Fruit fly (Drosophila melanogaster): ENCODE measurements around the gene nsl1.
A peak's percentile ranks its signal among the peaks of the same experiment; 100 is the strongest.

Gene nsl1

dm6 chr3R:15832525-15832924 is 38.9 kb downstream of the nsl1 start, which contains the start of gene rec (continued):
- no peak for TF ChIP-seq CG3838 (GFP tag; optimal IDR thresholded peaks at IDR 0.05)
- peak; percentile 17 for TF ChIP-seq sens (GFP tag)
- no peak for TF ChIP-seq CG4328 (GFP tag; optimal IDR thresholded peaks at IDR 0.05)
- no peak for TF ChIP-seq CG8924 (tag; optimal IDR thresholded peaks at IDR 0.05)
- TF ChIP-seq Awh (GFP tag; IDR thresholded peaks at IDR 0.05) = no peak
- TF ChIP-seq Sin3A (optimal IDR thresholded peaks at IDR 0.05) = peak; percentile 17
- TF ChIP-seq Doc3 (GFP tag; IDR thresholded peaks at IDR 0.05; ENCODE audit: partially characterized antibody) = peak; percentile 52; the same call in 1 of the 3 replicates
- TF ChIP-seq MBD-R2 (GFP tag; IDR thresholded peaks at IDR 0.05) = peak; percentile 33
- no peak for TF ChIP-seq CG11093 (GFP tag; IDR thresholded peaks at IDR 0.05)
- peak; percentile 74 for TF ChIP-seq CG13287 (GFP tag; IDR thresholded peaks at IDR 0.05; ENCODE audit: partially characterized antibody)
- TF ChIP-seq CG2129 (GFP tag; IDR thresholded peaks at IDR 0.05; ENCODE audit: partially characterized antibody) = peak; percentile 17; the same call in 1 of the 2 replicates
- no peak for TF ChIP-seq CG2875 (GFP tag; optimal IDR thresholded peaks at IDR 0.05)
- TF ChIP-seq hbn (GFP tag; IDR thresholded peaks at IDR 0.05; ENCODE audit: partially characterized antibody) = peak; percentile 31; the same call in 1 of the 2 replicates
- peak; percentile 66; the same call in 2 of the 3 replicates for TF ChIP-seq knrl (GFP tag; IDR thresholded peaks at IDR 0.05; ENCODE audit: partially characterized antibody)
- TF ChIP-seq Oaz (GFP tag; IDR thresholded peaks at IDR 0.05) = no peak
- TF ChIP-seq Dp (GFP tag; optimal IDR thresholded peaks at IDR 0.05) = peak; percentile 54
- TF ChIP-seq CG14860 (GFP tag; IDR thresholded peaks at IDR 0.05; ENCODE audit: partially characterized antibody) = peak; percentile 41; the same call in 1 of the 3 replicates
- TF ChIP-seq CG16813 (GFP tag; IDR thresholded peaks at IDR 0.05; ENCODE audit: partially characterized antibody) = peak; percentile 35; the same call in 2 of the 3 replicates
- no peak for TF ChIP-seq CG2889 (GFP tag; IDR thresholded peaks at IDR 0.05)
- no peak for TF ChIP-seq gem (tag; optimal IDR thresholded peaks at IDR 0.05)
- TF ChIP-seq Med (GFP tag) = peak; percentile 66
- TF ChIP-seq CG12942 (GFP tag; optimal IDR thresholded peaks at IDR 0.05) = no peak
- TF ChIP-seq kay (GFP tag; optimal IDR thresholded peaks at IDR 0.05) = no peak
- 0 out of 2 replicates have a peak, but pooled peaks have one; percentile 7 for TF ChIP-seq inv (GFP tag; IDR thresholded peaks at IDR 0.05; ENCODE audit: partially characterized antibody)

- TF ChIP-seq eve (GFP tag; optimal IDR thresholded peaks at IDR 0.05) (no peak), CG6813 (GFP tag; optimal IDR thresholded peaks at IDR 0.05) (no peak), CG12236 (GFP tag; optimal IDR thresholded peaks at IDR 0.05) (no peak), ken (GFP tag; IDR thresholded peaks at IDR 0.05) (no peak), Doc3 (GFP tag; IDR thresholded peaks at IDR 0.05; ENCODE audit: partially characterized antibody) (no peak), hb (GFP tag; IDR thresholded peaks at IDR 0.05; ENCODE audit: partially characterized antibody) (no peak), CG32532 (GFP tag; IDR thresholded peaks at IDR 0.05) (no peak), CG3281 (GFP tag; optimal IDR thresholded peaks at IDR 0.05) (no peak), Drgx (GFP tag; IDR thresholded peaks at IDR 0.05) (no peak), ind (GFP tag; optimal IDR thresholded peaks at IDR 0.05) (no peak), oc (tag; optimal IDR thresholded peaks at IDR 0.05) (no peak), gfzf (GFP tag; optimal IDR thresholded peaks at IDR 0.05) (no peak), CG34224 (GFP tag; IDR thresholded peaks at IDR 0.05; ENCODE audit: partially characterized antibody) (no peak), CG1602 (GFP tag; optimal IDR thresholded peaks at IDR 0.05) (no peak), Dll (GFP tag; IDR thresholded peaks at IDR 0.05; ENCODE audit: partially characterized antibody) (no peak), Mes4 (GFP tag; optimal IDR thresholded peaks at IDR 0.05) (no peak), Xbp1 (GFP tag; optimal IDR thresholded peaks at IDR 0.05) (no peak), z (GFP tag; IDR thresholded peaks at IDR 0.05) (no peak)
Measured at dm6 chr3R:15833332-15833731, 39.8 kb downstream of the nsl1 start, which contains the start of gene CG43318. CG43318 (minus strand) TSS chr3R:15833432.
